Worm (Caenorhabditis elegans) whole organism, midembryonic: ENCODE measurements around the gene iff-1.
A peak's percentile ranks its signal among the peaks of the same experiment; 100 is the strongest.

ENCODE experiments used
- T22C8.4 ChIP-seq: fragments of 200-800 bp; sonication (Bioruptor generic); IDR thresholded peaks from 2 replicates; pipeline ENCODE4 v1.3.6; 2022; ENCODE audit warnings: missing genetic modification characterization, missing compliant biosample characterization
- cog-1 ChIP-seq: sonication (generic microtip); optimal IDR thresholded peaks from 2 replicates; lab custom pipeline; 2016; ENCODE audit warnings: missing genetic modification characterization, missing compliant biosample characterization
- flt-1 ChIP-seq: fragments of 200-800 bp; sonication (Bioruptor generic); IDR thresholded peaks from 2 replicates; pipeline ENCODE4 v1.3.6; 2022; ENCODE audit warnings: missing genetic modification characterization, missing compliant biosample characterization
- klf-2 ChIP-seq: fragments of 200-800 bp; sonication (Bioruptor generic); conservative IDR thresholded peaks from 2 replicates; pipeline ENCODE4 v1.3.6; 2022; ENCODE audit warnings: missing genetic modification reagents, missing genetic modification characterization, missing compliant biosample characterization
- med-1 ChIP-seq: sonication (generic microtip); optimal IDR thresholded peaks from 2 replicates; lab custom pipeline; 2017; ENCODE audit warnings: missing genetic modification characterization, mild to moderate bottlenecking, missing compliant biosample characterization, antibody characterized with exemption, missing genetic modification reagents; ENCODE audit not compliant: insufficient read depth
- ref-1 ChIP-seq: fragments of 200-800 bp; sonication (Bioruptor generic); conservative IDR thresholded peaks from 2 replicates; pipeline ENCODE4 v1.3.6; 2022; ENCODE audit warnings: missing genetic modification reagents, missing genetic modification characterization, missing compliant biosample characterization
- tab-1 ChIP-seq: fragments of 200-800 bp; sonication (Bioruptor generic); IDR thresholded peaks from 2 replicates; pipeline ENCODE4 v1.3.6; 2022; ENCODE audit warnings: missing genetic modification characterization, missing compliant biosample characterization
- ztf-23 ChIP-seq: fragments of 200-800 bp; sonication (Bioruptor generic); IDR thresholded peaks from 2 replicates; pipeline ENCODE4 v1.3.6; 2022; ENCODE audit warnings: missing genetic modification reagents, missing genetic modification characterization, missing compliant biosample characterization
- ztf-29 ChIP-seq: fragments of 200-800 bp; sonication (Bioruptor generic); IDR thresholded peaks from 2 replicates; pipeline ENCODE4 v1.3.6; 2022; ENCODE audit warnings: missing genetic modification reagents, missing genetic modification characterization, missing compliant biosample characterization

iff-1 gene

ce11 chrIII:9765465-9765900 lies 18.5 kb upstream of the iff-1 start:
- peak; percentile 83 for TF ChIP-seq ztf-23 (GFP tag; lab: Robert Waterston, UW)
- peak; percentile 64 for TF ChIP-seq ztf-29 (GFP tag; lab: Robert Waterston, UW)
- TF ChIP-seq T22C8.4, result peak; percentile 28
- peak; percentile 56; the same call in 1 of the 2 replicates for TF ChIP-seq klf-2 (GFP tag; lab: Robert Waterston, UW)
- peak; percentile 60; the same call in 1 of the 2 replicates for TF ChIP-seq ref-1 (GFP tag; lab: Robert Waterston, UW)
- peak; percentile 97 for TF ChIP-seq cog-1 (tag; lab: Kevin White, UChicago)
- TF ChIP-seq tab-1 (GFP tag; lab: Robert Waterston, UW), result peak; percentile 77
- peak; percentile 96 for TF ChIP-seq flt-1 (GFP tag; lab: Robert Waterston, UW)
- no peak for TF ChIP-seq med-1

ce11 chrIII:9764718-9765117 lies 17.7 kb upstream of the iff-1 start:
- no peak for TF ChIP-seq ztf-29 (GFP tag; lab: Robert Waterston, UW)
- TF ChIP-seq tab-1 (GFP tag; lab: Robert Waterston, UW), result 0 out of 2 replicates have a peak, but pooled peaks have one; percentile 59

- TF ChIP-seq ref-1 (GFP tag; lab: Robert Waterston, UW) (no peak), med-1 (no peak), T22C8.4 (no peak), ztf-23 (GFP tag; lab: Robert Waterston, UW) (no peak), tab-1 (GFP tag; lab: Robert Waterston, UW) (no peak), ztf-29 (GFP tag; lab: Robert Waterston, UW) (no peak), klf-2 (GFP tag; lab: Robert Waterston, UW) (no peak), cog-1 (tag; lab: Kevin White, UChicago) (no peak), flt-1 (GFP tag; lab: Robert Waterston, UW) (no peak)
Measured at ce11 chrIII:9762093-9762748, 15.2 kb upstream of the iff-1 start, which contains the start of gene gcc-2. Gene gcc-2, minus strand, starts transcription at chrIII:9762143.

ce11 chrIII:9760184-9760583 lies 13.2 kb upstream of the iff-1 start:
- no peak for TF ChIP-seq klf-2 (GFP tag; lab: Robert Waterston, UW)
- no peak for TF ChIP-seq T22C8.4
- no peak for TF ChIP-seq ztf-23 (GFP tag; lab: Robert Waterston, UW)
- TF ChIP-seq flt-1 (GFP tag; lab: Robert Waterston, UW), result no peak
- no peak for TF ChIP-seq med-1
- no peak for TF ChIP-seq cog-1 (tag; lab: Kevin White, UChicago)
- TF ChIP-seq ztf-29 (GFP tag; lab: Robert Waterston, UW), result no peak
- no peak for TF ChIP-seq ref-1 (GFP tag; lab: Robert Waterston, UW)
- no peak for TF ChIP-seq tab-1 (GFP tag; lab: Robert Waterston, UW)

ce11 chrIII:9758848-9759247 lies 11.9 kb upstream of the iff-1 start, which contains the start of gene rmd-1:
Gene rmd-1, plus strand, starts transcription at chrIII:9759094.
- TF ChIP-seq T22C8.4 (no peak), flt-1 (GFP tag; lab: Robert Waterston, UW) (no peak), ztf-23 (GFP tag; lab: Robert Waterston, UW) (no peak), ref-1 (GFP tag; lab: Robert Waterston, UW) (no peak), tab-1 (GFP tag; lab: Robert Waterston, UW) (no peak), ztf-29 (GFP tag; lab: Robert Waterston, UW) (no peak), klf-2 (GFP tag; lab: Robert Waterston, UW) (no peak), cog-1 (tag; lab: Kevin White, UChicago) (no peak), med-1 (no peak)

ce11 chrIII:9757414-9757813 lies 10.4 kb upstream of the iff-1 start, which contains the start of gene vps-53:
Gene vps-53, minus strand, starts transcription at chrIII:9757514.
- TF ChIP-seq cog-1 (tag; lab: Kevin White, UChicago), result no peak
- no peak for TF ChIP-seq T22C8.4
- no peak for TF ChIP-seq ztf-23 (GFP tag; lab: Robert Waterston, UW)
- TF ChIP-seq tab-1 (GFP tag; lab: Robert Waterston, UW), result no peak
- no peak for TF ChIP-seq ztf-29 (GFP tag; lab: Robert Waterston, UW)
- TF ChIP-seq ref-1 (GFP tag; lab: Robert Waterston, UW), result no peak

ce11 chrIII:9752852-9753251 lies 5.9 kb upstream of the iff-1 start, which contains the start of gene ech-6:
Gene ech-6, minus strand, starts transcription at chrIII:9752883.
- TF ChIP-seq cog-1 (tag; lab: Kevin White, UChicago), result no peak
- TF ChIP-seq ztf-23 (GFP tag; lab: Robert Waterston, UW), result no peak
- no peak for TF ChIP-seq ref-1 (GFP tag; lab: Robert Waterston, UW)
- no peak for TF ChIP-seq ztf-29 (GFP tag; lab: Robert Waterston, UW)
- no peak for TF ChIP-seq klf-2 (GFP tag; lab: Robert Waterston, UW)
- TF ChIP-seq tab-1 (GFP tag; lab: Robert Waterston, UW), result no peak
- TF ChIP-seq T22C8.4, result no peak
- no peak for TF ChIP-seq flt-1 (GFP tag; lab: Robert Waterston, UW)
- TF ChIP-seq med-1, result no peak

ce11 chrIII:9751074-9751473 lies 4.1 kb upstream of the iff-1 start, which contains the start of gene T05G5.5:
Gene T05G5.5, minus strand, starts transcription at chrIII:9751432.
- TF ChIP-seq tab-1 (GFP tag; lab: Robert Waterston, UW), result no peak

- TF ChIP-seq klf-2 (GFP tag; lab: Robert Waterston, UW), result no peak
- TF ChIP-seq cog-1 (tag; lab: Kevin White, UChicago), result no peak
- no peak for TF ChIP-seq T22C8.4
- no peak for TF ChIP-seq tab-1 (GFP tag; lab: Robert Waterston, UW)
- TF ChIP-seq flt-1 (GFP tag; lab: Robert Waterston, UW), result no peak
- TF ChIP-seq med-1, result no peak
- no peak for TF ChIP-seq ztf-29 (GFP tag; lab: Robert Waterston, UW)
- no peak for TF ChIP-seq ref-1 (GFP tag; lab: Robert Waterston, UW)
- no peak for TF ChIP-seq ztf-23 (GFP tag; lab: Robert Waterston, UW)
Measured at ce11 chrIII:9748694-9749093, 1.7 kb upstream of the iff-1 start, which contains the start of gene T05G5.4. Gene T05G5.4, plus strand, starts transcription at chrIII:9748934.
